Fruit fly (Drosophila melanogaster) whole organism, embryonic: ENCODE results near the gene ph-p.

Experiments used
- C15 ChIP-seq: fragments of 200-800 bp; sonication (Bioruptor generic); IDR thresholded peaks from 3 replicates; pipeline ENCODE4 v1.3.6; 2022; ENCODE audit warnings: missing biosample characterization, missing genetic modification characterization
- CG10431 ChIP-seq: fragments of 200-800 bp; sonication (Bioruptor generic); optimal IDR thresholded peaks from 3 replicates; lab custom pipeline; 2018; ENCODE audit warnings: missing biosample characterization, mild to moderate bottlenecking, missing genetic modification characterization
- CG10565 ChIP-seq: fragments of 200-800 bp; sonication (Bioruptor generic); optimal IDR thresholded peaks from 3 replicates; lab custom pipeline; 2016; ENCODE audit warnings: missing biosample characterization, mild to moderate bottlenecking, missing genetic modification characterization
- CG12744 ChIP-seq: fragments of 200-800 bp; sonication (Bioruptor generic); optimal IDR thresholded peaks from 2 replicates; lab custom pipeline; 2016; ENCODE audit warnings: missing biosample characterization, missing genetic modification characterization
- CG17186 ChIP-seq: fragments of 200-800 bp; sonication (Bioruptor generic); optimal IDR thresholded peaks from 3 replicates; lab custom pipeline; 2017; ENCODE audit warnings: missing biosample characterization, missing genetic modification reagents, missing genetic modification characterization
- CG17829 ChIP-seq: fragments of 200-800 bp; optimal IDR thresholded peaks from 2 replicates; lab custom pipeline; 2019; ENCODE audit warnings: missing biosample characterization, mild to moderate bottlenecking, missing genetic modification characterization, moderate library complexity
- CG18262 ChIP-seq: fragments of 200-800 bp; optimal IDR thresholded peaks from 3 replicates; lab custom pipeline; 2019; ENCODE audit warnings: missing biosample characterization, mild to moderate bottlenecking, missing genetic modification characterization, moderate library complexity
- CG18764 ChIP-seq: fragments of 200-800 bp; sonication (Bioruptor generic); optimal IDR thresholded peaks from 3 replicates; lab custom pipeline; 2016; ENCODE audit warnings: missing biosample characterization, missing genetic modification characterization
- CG2120 ChIP-seq: fragments of 200-800 bp; sonication (Bioruptor generic); optimal IDR thresholded peaks from 3 replicates; lab custom pipeline; 2016; ENCODE audit warnings: missing biosample characterization, missing genetic modification characterization
- CG31224 ChIP-seq: fragments of 200-800 bp; sonication (Bioruptor generic); IDR thresholded peaks from 2 replicates; pipeline ENCODE4 v1.3.6; 2022; ENCODE audit warnings: missing biosample characterization, missing genetic modification characterization
- CG4328 ChIP-seq: fragments of 200-800 bp; sonication (Bioruptor generic); optimal IDR thresholded peaks from 3 replicates; lab custom pipeline; 2017; ENCODE audit warnings: missing biosample characterization, missing genetic modification reagents, missing genetic modification characterization
- CG6813 ChIP-seq: fragments of 200-800 bp; sonication (Bioruptor generic); optimal IDR thresholded peaks from 2 replicates; lab custom pipeline; 2017; ENCODE audit warnings: missing biosample characterization, missing genetic modification characterization, mild to moderate bottlenecking, moderate library complexity, missing genetic modification reagents
- CG7372 ChIP-seq: fragments of 200-800 bp; sonication (Bioruptor generic); IDR thresholded peaks from 2 replicates; pipeline ENCODE4 v1.3.6; 2022; ENCODE audit warnings: missing biosample characterization, missing genetic modification characterization
- CG8290 ChIP-seq, 3 experiments: fragments of 200-800 bp; sonication (Bioruptor generic); optimal IDR thresholded peaks; 2 replicates each; lab custom pipeline; 2016 to 2019; ENCODE audit warnings: missing biosample characterization in 3 of 3, missing genetic modification characterization in 3 of 3, mild to moderate bottlenecking in 2 of 3, moderate library complexity in 1 of 3
- CG8359 ChIP-seq: fragments of 200-800 bp; sonication (Bioruptor generic); optimal IDR thresholded peaks from 2 replicates; lab custom pipeline; 2017; ENCODE audit warnings: missing biosample characterization, mild to moderate bottlenecking, missing genetic modification characterization, borderline replicate concordance
- CG9609 ChIP-seq: fragments of 200-800 bp; sonication (Bioruptor generic); optimal IDR thresholded peaks from 3 replicates; lab custom pipeline; 2016; ENCODE audit warnings: missing biosample characterization, missing genetic modification characterization
- CG9727 ChIP-seq: fragments of 200-800 bp; sonication (Bioruptor generic); optimal IDR thresholded peaks from 3 replicates; lab custom pipeline; 2017; ENCODE audit warnings: missing biosample characterization, mild to moderate bottlenecking, missing genetic modification characterization
- D ChIP-seq, 2 experiments: fragments of 200-800 bp in 1 of 2; fragments of >200 bp in 1 of 2; sonication (Bioruptor generic) in 1 of 2; optimal IDR thresholded peaks; 2 replicates in 1 of 2; 3 replicates in 1 of 2; lab custom pipeline; 2017; ENCODE audit warnings: mild to moderate bottlenecking in 1 of 2, missing biosample characterization in 1 of 2, missing genetic modification characterization in 1 of 2, missing genetic modification reagents in 1 of 2
- Elba2 ChIP-seq: fragments of 200-800 bp; sonication (Bioruptor generic); optimal IDR thresholded peaks from 3 replicates; lab custom pipeline; 2016; ENCODE audit warnings: missing biosample characterization, missing genetic modification characterization
- Ets65A ChIP-seq: fragments of 200-800 bp; sonication (Bioruptor generic); peaks from one replicate; lab custom pipeline; 2016; ENCODE audit warnings: missing biosample characterization, missing genetic modification characterization
- Lpt ChIP-seq: fragments of >200 bp; optimal IDR thresholded peaks from 2 replicates; lab custom pipeline; 2018; ENCODE audit warnings: missing biosample characterization, missing genetic modification characterization
- Oaz ChIP-seq: fragments of 200-800 bp; sonication (Bioruptor generic); IDR thresholded peaks from 2 replicates; pipeline ENCODE4 v1.3.6; 2022; ENCODE audit warnings: missing biosample characterization, missing genetic modification characterization
- Optix ChIP-seq: fragments of 200-800 bp; sonication (Bioruptor generic); IDR thresholded peaks from 3 replicates; pipeline ENCODE4 v1.3.6; 2022; ENCODE audit warnings: missing biosample characterization, missing genetic modification characterization
- Rx ChIP-seq: fragments of 200-800 bp; sonication (Bioruptor generic); IDR thresholded peaks from 2 replicates; pipeline ENCODE4 v1.3.6; 2022; ENCODE audit warnings: missing biosample characterization, missing genetic modification characterization
- Ssrp ChIP-seq: fragments of 200-800 bp; sonication (Bioruptor generic); optimal IDR thresholded peaks from 2 replicates; lab custom pipeline; 2018; ENCODE audit warnings: missing biosample characterization, mild to moderate bottlenecking, missing genetic modification characterization, moderate library complexity
- YL-1 ChIP-seq: fragments of 200-800 bp; sonication (Bioruptor generic); optimal IDR thresholded peaks from 3 replicates; lab custom pipeline; 2017; ENCODE audit warnings: missing biosample characterization, mild to moderate bottlenecking, missing genetic modification characterization
- ac ChIP-seq: fragments of 200-800 bp; sonication (Bioruptor generic); optimal IDR thresholded peaks from 3 replicates; lab custom pipeline; 2017; ENCODE audit warnings: missing biosample characterization, mild to moderate bottlenecking, missing genetic modification characterization
- ap ChIP-seq: fragments of 200-800 bp; sonication (Bioruptor generic); IDR thresholded peaks from 2 replicates; pipeline ENCODE4 v1.3.6; 2022; ENCODE audit warnings: missing biosample characterization, missing genetic modification characterization
- az2 ChIP-seq: fragments of 200-800 bp; sonication (Bioruptor generic); optimal IDR thresholded peaks from 3 replicates; lab custom pipeline; 2016; ENCODE audit warnings: missing biosample characterization, missing genetic modification characterization
- ci ChIP-seq: fragments of 200-800 bp; sonication (Bioruptor generic); IDR thresholded peaks from 3 replicates; pipeline ENCODE4 v1.3.6; 2022; ENCODE audit warnings: missing biosample characterization, missing genetic modification characterization
- crp ChIP-seq, 2 experiments: fragments of 200-800 bp; sonication (Bioruptor generic); optimal IDR thresholded peaks; 2 replicates in 1 of 2; 3 replicates in 1 of 2; lab custom pipeline; 2017; ENCODE audit warnings: missing biosample characterization in 2 of 2, missing genetic modification characterization in 2 of 2, mild to moderate bottlenecking in 1 of 2, moderate library complexity in 1 of 2
- dati ChIP-seq: fragments of 200-800 bp; sonication (Bioruptor generic); IDR thresholded peaks from 2 replicates; pipeline ENCODE4 v1.3.6; 2022; ENCODE audit warnings: missing biosample characterization, missing genetic modification characterization
- dm ChIP-seq: fragments of 200-800 bp; sonication (Bioruptor generic); optimal IDR thresholded peaks from 3 replicates; lab custom pipeline; 2016; ENCODE audit warnings: missing biosample characterization, missing genetic modification characterization
- ewg ChIP-seq: fragments of 200-800 bp; sonication (Bioruptor generic); optimal IDR thresholded peaks from 3 replicates; lab custom pipeline; 2017; ENCODE audit warnings: mild to moderate bottlenecking, missing biosample characterization, missing genetic modification reagents, missing genetic modification characterization
- fd102C ChIP-seq: fragments of 200-800 bp; sonication (Bioruptor generic); optimal IDR thresholded peaks from 2 replicates; lab custom pipeline; 2018; ENCODE audit warnings: missing biosample characterization, mild to moderate bottlenecking, missing genetic modification characterization, moderate library complexity
- gcm ChIP-seq: fragments of 200-800 bp; sonication (Bioruptor generic); optimal IDR thresholded peaks from 2 replicates; lab custom pipeline; 2019; ENCODE audit warnings: missing biosample characterization, mild to moderate bottlenecking, missing genetic modification characterization, moderate library complexity
- grn ChIP-seq: fragments of 200-800 bp; sonication (Bioruptor generic); optimal IDR thresholded peaks from 3 replicates; lab custom pipeline; 2017; ENCODE audit warnings: missing biosample characterization, missing genetic modification characterization
- hth ChIP-seq: fragments of >200 bp; optimal IDR thresholded peaks from 2 replicates; lab custom pipeline; 2017; ENCODE audit warnings: inconsistent platforms
- insv ChIP-seq, 2 experiments: fragments of 200-800 bp; sonication (Bioruptor generic); optimal IDR thresholded peaks; 3 replicates each; lab custom pipeline; 2016 to 2018; ENCODE audit warnings: missing biosample characterization in 2 of 2, missing genetic modification characterization in 2 of 2
- jigr1 ChIP-seq: fragments of 200-800 bp; sonication (Bioruptor generic); IDR thresholded peaks from 3 replicates; pipeline ENCODE4 v1.3.6; 2022; ENCODE audit warnings: missing biosample characterization, missing genetic modification characterization
- lab ChIP-seq: fragments of 200-800 bp; sonication (Bioruptor generic); optimal IDR thresholded peaks from 3 replicates; lab custom pipeline; 2017; ENCODE audit warnings: missing biosample characterization, missing genetic modification characterization, mild to moderate bottlenecking, moderate library complexity, missing genetic modification reagents
- mam ChIP-seq: fragments of 200-800 bp; sonication (Bioruptor generic); optimal IDR thresholded peaks from 3 replicates; lab custom pipeline; 2016; ENCODE audit warnings: missing biosample characterization, missing genetic modification characterization
- otp ChIP-seq: fragments of 200-800 bp; sonication (Bioruptor generic); IDR thresholded peaks from 3 replicates; pipeline ENCODE4, ENCODE4 v1.3.6; 2022; ENCODE audit warnings: missing biosample characterization, missing genetic modification characterization
- shn ChIP-seq: fragments of 200-800 bp; sonication (Bioruptor generic); optimal IDR thresholded peaks from 3 replicates; lab custom pipeline; 2016; ENCODE audit warnings: missing biosample characterization, missing genetic modification characterization
- sna ChIP-seq: fragments of 200-800 bp; sonication (Bioruptor generic); IDR thresholded peaks from 2 replicates; pipeline ENCODE4 v1.3.6; 2022; ENCODE audit warnings: missing biosample characterization, missing genetic modification characterization; ENCODE audit not compliant: partially characterized antibody
- trem ChIP-seq: fragments of 200-800 bp; optimal IDR thresholded peaks from 3 replicates; lab custom pipeline; 2019; ENCODE audit warnings: missing biosample characterization, mild to moderate bottlenecking, missing genetic modification characterization, moderate library complexity
- wor ChIP-seq: fragments of 200-800 bp; sonication (Bioruptor generic); IDR thresholded peaks from 2 replicates; pipeline ENCODE4 v1.3.6; 2022; ENCODE audit warnings: missing biosample characterization, missing genetic modification characterization
- zen ChIP-seq: fragments of 200-800 bp; sonication (Bioruptor generic); optimal IDR thresholded peaks from 3 replicates; lab custom pipeline; 2018; ENCODE audit warnings: missing biosample characterization, mild to moderate bottlenecking, missing genetic modification characterization, moderate library complexity

ph-p gene

dm6 chrX:2123965-2124688 lies 14.0 kb downstream of the ph-p start (continued):
- TF ChIP-seq crp (GFP tag; optimal IDR thresholded peaks at IDR 0.05; lab: Kevin White, UChicago) (peak in 1 of 2 experiments; percentile 48), Elba2 (GFP tag; lab: Kevin White, UChicago) (peak; percentile 73), Ssrp (peak; percentile 98), CG17186 (GFP tag; lab: Kevin White, UChicago) (peak; percentile 50), CG8290 (GFP tag; optimal IDR thresholded peaks at IDR 0.05; lab: Kevin White, UChicago) (peak; percentile 93), CG8290 (tag; optimal IDR thresholded peaks at IDR 0.05; lab: Kevin White, UChicago) (peak; percentile 32 to 92), Rx (GFP tag; lab: Robert Waterston, UW) (peak; percentile 78), CG4328 (peak; percentile 98), CG6813 (GFP tag; lab: Kevin White, UChicago) (peak; percentile 98), wor (GFP tag; lab: Robert Waterston, UW) (peak; percentile 85), grn (GFP tag; lab: Kevin White, UChicago) (no peak), ci (peak; percentile 88), fd102C (GFP tag; lab: Kevin White, UChicago) (peak; percentile 87), CG17829 (tag; lab: Kevin White, UChicago) (peak; percentile 98), shn (GFP tag; lab: Kevin White, UChicago) (peak; percentile 81), ac (GFP tag; lab: Kevin White, UChicago) (peak; percentile 94), CG9609 (GFP tag; lab: Kevin White, UChicago) (peak; percentile 88), mam (GFP tag; lab: Kevin White, UChicago) (peak; percentile 88), C15 (peak; percentile 77; the same call in 2 of the 3 replicates), YL-1 (GFP tag; lab: Kevin White, UChicago) (peak; percentile 94), CG31224 (peak; percentile 87), CG7372 (peak; percentile 94), CG12744 (GFP tag; lab: Kevin White, UChicago) (peak; percentile 22), ap (peak; percentile 84), CG18262 (tag; lab: Kevin White, UChicago) (peak; percentile 100), Optix (GFP tag; lab: Robert Waterston, UW) (peak; percentile 93), CG10565 (GFP tag; lab: Kevin White, UChicago) (peak; percentile 80), az2 (peak; percentile 94), insv (GFP tag; optimal IDR thresholded peaks at IDR 0.05; lab: Kevin White, UChicago) (peak in 1 of 2 experiments; percentile 86), D (optimal IDR thresholded peaks at IDR 0.05; lab: Kevin White, UChicago) (no peak), D (GFP tag; optimal IDR thresholded peaks at IDR 0.05; lab: Kevin White, UChicago) (peak; percentile 99), dati (GFP tag; lab: Robert Waterston, UW) (peak; percentile 60), trem (tag; lab: Kevin White, UChicago) (peak; percentile 96), Lpt (GFP tag; lab: Kevin White, UChicago) (no peak), Ets65A (GFP tag; lab: Kevin White, UChicago) (peak; percentile 94), gcm (GFP tag; lab: Kevin White, UChicago) (peak; percentile 98), CG9727 (GFP tag; lab: Kevin White, UChicago) (peak; percentile 99), CG18764 (GFP tag; lab: Kevin White, UChicago) (peak; percentile 92), sna (GFP tag; lab: Robert Waterston, UW) (no peak), otp (GFP tag; lab: Robert Waterston, UW) (peak; percentile 81; the same call in 2 of the 3 replicates), CG10431 (GFP tag; lab: Kevin White, UChicago) (peak; percentile 94), ewg (GFP tag; lab: Kevin White, UChicago) (peak; percentile 94), lab (GFP tag; lab: Kevin White, UChicago) (peak; percentile 97), dm (GFP tag; lab: Kevin White, UChicago) (peak; percentile 16), hth (lab: Kevin White, UChicago) (peak; percentile 20), Oaz (GFP tag; lab: Robert Waterston, UW) (peak; percentile 72), CG8359 (GFP tag; lab: Kevin White, UChicago) (peak; percentile 93), jigr1 (peak; percentile 88; the same call in 2 of the 3 replicates), CG2120 (GFP tag; lab: Kevin White, UChicago) (peak; percentile 86), zen (peak; percentile 97)
